Fruit fly (Drosophila melanogaster) Kc167 (cell line): ENCODE results near the gene iav.

Experiments
- Myc ChIP-seq: fragments of >200 bp; optimal IDR thresholded peaks from 2 replicates; lab custom pipeline; 2017; ENCODE audit warnings: missing external identifiers
- Sin3A ChIP-seq: fragments of >200 bp; optimal IDR thresholded peaks from 2 replicates; lab custom pipeline; 2018; ENCODE audit warnings: missing external identifiers
- psq ChIP-seq: fragments of >200 bp; optimal IDR thresholded peaks from 2 replicates; lab custom pipeline; 2017; ENCODE audit warnings: missing external identifiers

DNA sequence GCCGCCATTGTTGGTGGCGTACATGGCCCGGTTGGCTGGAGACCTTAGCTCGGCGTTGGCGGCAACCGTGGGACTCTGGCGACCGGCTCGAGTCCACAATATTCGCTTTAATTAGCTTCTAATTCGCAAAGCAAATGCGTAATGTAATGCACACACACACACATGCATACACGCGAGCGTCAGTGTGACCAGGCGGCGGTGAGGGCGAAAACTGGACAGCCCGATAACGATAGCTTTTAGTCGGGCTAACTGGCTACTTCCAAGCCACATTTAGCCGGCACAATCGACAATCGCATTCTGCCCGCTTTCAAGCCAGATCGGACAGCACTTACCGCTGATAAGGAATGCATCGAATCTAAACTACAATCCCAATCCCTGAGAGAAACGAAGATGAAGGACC lies 6.9 kb downstream of the iav start, which contains the start of the genes Nf-YC and xit:
- TF ChIP-seq Sin3A (lab: Kevin White, UChicago) (no peak), psq (lab: Kevin White, UChicago) (no peak), Myc (lab: Kevin White, UChicago) (no peak)
